Worm (Caenorhabditis elegans) whole organism, L1 larva: ENCODE results near the gene ZK666.14.

Experiments
- C04F5.9 ChIP-seq: sonication (generic microtip); optimal IDR thresholded peaks from 2 replicates; lab custom pipeline; 2016; ENCODE audit warnings: missing genetic modification characterization, missing compliant biosample characterization
- C16A3.4 ChIP-seq: fragments of 150-350 bp; optimal IDR thresholded peaks from 2 replicates; lab custom pipeline; 2014; ENCODE audit warnings: missing biosample characterization, missing genetic modification characterization
- Y116A8C.19 ChIP-seq: sonication (generic microtip); optimal IDR thresholded peaks from 2 replicates; lab custom pipeline; 2016; ENCODE audit warnings: missing compliant biosample characterization, missing genetic modification characterization, borderline replicate concordance
- aly-2 ChIP-seq: fragments of 150-350 bp; optimal IDR thresholded peaks from 2 replicates; lab custom pipeline; 2014; ENCODE audit warnings: missing biosample characterization, missing genetic modification characterization
- ces-1 ChIP-seq: fragments of 150-350 bp; optimal IDR thresholded peaks from 2 replicates; lab custom pipeline; 2014; ENCODE audit warnings: missing biosample characterization, missing genetic modification reagents, missing genetic modification characterization
- dpl-1 ChIP-seq, 3 experiments: fragments of 150-350 bp in 2 of 3; sonication (generic microtip) in 1 of 3; optimal IDR thresholded peaks; 2 replicates each; lab custom pipeline; 2014 to 2017; ENCODE audit warnings: missing biosample characterization in 3 of 3, missing genetic modification characterization in 3 of 3, missing genetic modification reagents in 3 of 3
- efl-1 ChIP-seq, 4 experiments: fragments of 150-350 bp; optimal IDR thresholded peaks in 3 of 4; peaks in 1 of 4; 1 replicate in 1 of 4; 2 replicates in 3 of 4; lab custom pipeline; 2014; ENCODE audit warnings: missing biosample characterization in 2 of 4, missing genetic modification characterization in 2 of 4, missing genetic modification reagents in 2 of 4
- efl-3 ChIP-seq: fragments of 200-800 bp; sonication (Bioruptor generic); optimal IDR thresholded peaks from 2 replicates; lab custom pipeline; 2018; ENCODE audit warnings: mild to moderate bottlenecking, missing genetic modification characterization, missing compliant biosample characterization
- elt-2 ChIP-seq: sonication (generic microtip); optimal IDR thresholded peaks from 2 replicates; lab custom pipeline; 2016; ENCODE audit warnings: missing genetic modification characterization, mild to moderate bottlenecking, inconsistent platforms, missing compliant biosample characterization, missing genetic modification reagents
- elt-3 ChIP-seq, 6 experiments: fragments of 150-350 bp in 1 of 6; sonication (generic microtip); optimal IDR thresholded peaks; 2 replicates each; lab custom pipeline; 2017 to 2018; ENCODE audit warnings: missing biosample characterization in 6 of 6, missing genetic modification characterization in 6 of 6, inconsistent platforms in 1 of 6
- fkh-8 ChIP-seq: sonication (generic microtip); optimal IDR thresholded peaks from 2 replicates; lab custom pipeline; 2016; ENCODE audit warnings: mild to moderate bottlenecking, missing genetic modification characterization, missing compliant biosample characterization
- hlh-17 ChIP-seq: fragments of 200-800 bp; sonication (Bioruptor generic); optimal IDR thresholded peaks from 2 replicates; lab custom pipeline; 2018; ENCODE audit warnings: missing genetic modification characterization, mild to moderate bottlenecking, missing compliant biosample characterization, moderate library complexity, borderline replicate concordance
- irx-1 ChIP-seq: sonication (generic microtip); optimal IDR thresholded peaks from 2 replicates; lab custom pipeline; 2016; ENCODE audit warnings: missing genetic modification characterization, missing compliant biosample characterization
- isw-1 ChIP-seq: fragments of 200-800 bp; sonication (Bioruptor generic); IDR thresholded peaks from 2 replicates; pipeline ENCODE4 v1.3.6; 2022; ENCODE audit warnings: missing genetic modification characterization, missing compliant biosample characterization
- lin-14 ChIP-seq: fragments of 200-800 bp; sonication (Bioruptor generic); optimal IDR thresholded peaks from 2 replicates; lab custom pipeline; 2018; ENCODE audit warnings: mild to moderate bottlenecking, missing genetic modification characterization, moderate library complexity, missing compliant biosample characterization
- lin-39 ChIP-seq: fragments of 150-350 bp; optimal IDR thresholded peaks from 2 replicates; lab custom pipeline; 2014; ENCODE audit warnings: missing biosample characterization, missing genetic modification reagents, missing genetic modification characterization
- mab-9 ChIP-seq: fragments of 200-800 bp; sonication (Bioruptor generic); IDR thresholded peaks from 2 replicates; pipeline ENCODE4 v1.3.6; 2022; ENCODE audit warnings: missing genetic modification reagents, missing genetic modification characterization, missing compliant biosample characterization
- mdl-1 ChIP-seq, 2 experiments: fragments of 150-350 bp; optimal IDR thresholded peaks; 2 replicates each; lab custom pipeline; 2014 to 2017; ENCODE audit warnings: missing biosample characterization in 2 of 2, missing genetic modification characterization in 2 of 2, inconsistent platforms in 1 of 2
- mef-2 ChIP-seq: fragments of 150-350 bp; optimal IDR thresholded peaks from 2 replicates; lab custom pipeline; 2014; ENCODE audit warnings: missing biosample characterization, missing genetic modification characterization
- nhr-19 ChIP-seq: fragments of 200-800 bp; sonication (Bioruptor generic); conservative IDR thresholded peaks from 2 replicates; pipeline ENCODE4 v1.3.6; 2022; ENCODE audit warnings: missing genetic modification characterization, missing compliant biosample characterization
- nhr-47 ChIP-seq: sonication (generic microtip); optimal IDR thresholded peaks from 2 replicates; lab custom pipeline; 2016; ENCODE audit warnings: mild to moderate bottlenecking, missing genetic modification characterization, moderate library complexity, missing compliant biosample characterization
- nhr-71 ChIP-seq: sonication (generic microtip); optimal IDR thresholded peaks from 2 replicates; lab custom pipeline; 2016; ENCODE audit warnings: mild to moderate bottlenecking, missing genetic modification characterization, moderate library complexity, missing compliant biosample characterization
- nhr-76 ChIP-seq: sonication (generic microtip); optimal IDR thresholded peaks from 2 replicates; lab custom pipeline; 2017; ENCODE audit warnings: missing biosample characterization, missing genetic modification characterization
- nhr-77 ChIP-seq: fragments of 150-350 bp; optimal IDR thresholded peaks from 2 replicates; lab custom pipeline; 2014; ENCODE audit warnings: missing biosample characterization, missing genetic modification characterization
- nhr-84 ChIP-seq: sonication (generic microtip); optimal IDR thresholded peaks from 2 replicates; lab custom pipeline; 2017; ENCODE audit warnings: missing biosample characterization, missing genetic modification characterization
- nhr-85 ChIP-seq: sonication (generic microtip); peaks from one replicate; lab custom pipeline; 2016; ENCODE audit warnings: missing genetic modification characterization, inconsistent platforms, missing compliant biosample characterization
- nhr-90 ChIP-seq: sonication (generic microtip); optimal IDR thresholded peaks from 2 replicates; lab custom pipeline; 2016; ENCODE audit warnings: mild to moderate bottlenecking, missing genetic modification characterization, missing compliant biosample characterization; ENCODE audit not compliant: poor library complexity
- pag-3 ChIP-seq: sonication (generic microtip); optimal IDR thresholded peaks from 2 replicates; lab custom pipeline; 2017; ENCODE audit warnings: missing genetic modification characterization, mild to moderate bottlenecking, missing compliant biosample characterization, antibody characterized with exemption, borderline replicate concordance; ENCODE audit not compliant: insufficient read depth
- pax-3 ChIP-seq: fragments of 200-800 bp; sonication (Bioruptor generic); optimal IDR thresholded peaks from 2 replicates; lab custom pipeline; 2018; ENCODE audit warnings: mild to moderate bottlenecking, missing genetic modification characterization, moderate library complexity, missing compliant biosample characterization
- pqm-1 ChIP-seq: sonication (generic microtip); optimal IDR thresholded peaks from 3 replicates; lab custom pipeline; 2017; ENCODE audit warnings: missing biosample characterization, missing genetic modification characterization
- sox-4 ChIP-seq: sonication (generic microtip); optimal IDR thresholded peaks from 2 replicates; lab custom pipeline; 2016; ENCODE audit warnings: missing genetic modification characterization, missing compliant biosample characterization
- sptf-1 ChIP-seq: fragments of 150-350 bp; optimal IDR thresholded peaks from 2 replicates; lab custom pipeline; 2014; ENCODE audit warnings: missing biosample characterization, missing genetic modification characterization
- swsn-7 ChIP-seq: sonication (generic microtip); optimal IDR thresholded peaks from 2 replicates; lab custom pipeline; 2016; ENCODE audit warnings: missing genetic modification characterization, missing compliant biosample characterization
- unc-130 ChIP-seq: fragments of 150-350 bp; optimal IDR thresholded peaks from 2 replicates; lab custom pipeline; 2017; ENCODE audit warnings: missing biosample characterization, missing genetic modification characterization, inconsistent platforms
- unc-30 ChIP-seq: sonication (generic microtip); optimal IDR thresholded peaks from 2 replicates; lab custom pipeline; 2017; ENCODE audit warnings: missing biosample characterization, missing genetic modification characterization
- unc-62 ChIP-seq: fragments of 150-350 bp; optimal IDR thresholded peaks from 2 replicates; lab custom pipeline; 2014; ENCODE audit warnings: missing biosample characterization, missing genetic modification reagents, missing genetic modification characterization
- zag-1 ChIP-seq: fragments of 150-350 bp; optimal IDR thresholded peaks from 2 replicates; lab custom pipeline; 2014; ENCODE audit warnings: missing biosample characterization, missing genetic modification characterization
- zip-4 ChIP-seq: fragments of 200-800 bp; sonication (Bioruptor generic); optimal IDR thresholded peaks from 2 replicates; lab custom pipeline; 2018; ENCODE audit warnings: mild to moderate bottlenecking, missing genetic modification characterization, moderate library complexity, missing compliant biosample characterization

The ZK666.14 gene

ce11 chrII:10476039-10476438 lies 18.5 kb upstream of the ZK666.14 start, which contains the start of gene clec-58:
clec-58 (minus strand) TSS chrII:10476139.
- TF ChIP-seq fkh-8 (tag; lab: Kevin White, UChicago) (no peak), efl-1 (optimal IDR thresholded peaks at IDR 0.05; lab: Kevin White, UChicago) (no peak), efl-1 (GFP tag; optimal IDR thresholded peaks at IDR 0.05 in 1 of 2; lab: Kevin White, UChicago) (peak in 1 of 2 experiments; percentile 47)
- TF ChIP-seq, all 84 proteins: peak for 1

ce11 chrII:10476959-10477358 lies 17.6 kb upstream of the ZK666.14 start, which contains the start of gene ZK666.4:
ZK666.4 (plus strand) TSS chrII:10477259.
- TF ChIP-seq nhr-85 (tag; lab: Kevin White, UChicago) (no peak), zag-1 (tag; lab: Kevin White, UChicago) (no peak), nhr-19 (no peak), C16A3.4 (tag; lab: Kevin White, UChicago) (no peak), efl-1 (optimal IDR thresholded peaks at IDR 0.05; lab: Kevin White, UChicago) (no peak), efl-1 (GFP tag; optimal IDR thresholded peaks at IDR 0.05 in 1 of 2; lab: Kevin White, UChicago) (no peak), unc-30 (tag; lab: Kevin White, UChicago) (no peak), Y116A8C.19 (no peak), elt-2 (tag; lab: Kevin White, UChicago) (no peak)
- TF ChIP-seq, all 84 proteins: peak for 0

- TF ChIP-seq unc-62 (GFP tag; lab: Kevin White, UChicago): no peak
- no peak for TF ChIP-seq pax-3 (tag; lab: Kevin White, UChicago)
- TF ChIP-seq zag-1 (tag; lab: Kevin White, UChicago): no peak
- no peak for TF ChIP-seq sptf-1
- TF ChIP-seq aly-2 (tag; lab: Kevin White, UChicago): no peak
- TF ChIP-seq lin-39 (tag; lab: Kevin White, UChicago): no peak
- no peak for TF ChIP-seq pqm-1
- no peak for TF ChIP-seq C16A3.4 (tag; lab: Kevin White, UChicago)
These were observed 15.2 kb upstream of the ZK666.14 start, which contains the start of gene clec-59 for ce11 chrII:10479348-10479747. clec-59 (minus strand) TSS chrII:10479448.

- TF ChIP-seq pag-3 (no peak), unc-62 (GFP tag; lab: Kevin White, UChicago) (no peak), zag-1 (tag; lab: Kevin White, UChicago) (no peak), lin-14 (GFP tag; lab: Kevin White, UChicago) (no peak), sox-4 (tag; lab: Kevin White, UChicago) (no peak), sptf-1 (no peak), pqm-1 (no peak), isw-1 (GFP tag; lab: Robert Waterston, UW) (no peak), nhr-85 (tag; lab: Kevin White, UChicago) (no peak)
These were observed 14.5 kb upstream of the ZK666.14 start for ce11 chrII:10480043-10480442.

- TF ChIP-seq efl-1 (optimal IDR thresholded peaks at IDR 0.05; lab: Kevin White, UChicago) (no peak), efl-1 (GFP tag; optimal IDR thresholded peaks at IDR 0.05 in 1 of 2; lab: Kevin White, UChicago) (peak in 1 of 2 experiments; percentile 56), nhr-19 (no peak), nhr-85 (tag; lab: Kevin White, UChicago) (peak; percentile 21), mab-9 (GFP tag; lab: Robert Waterston, UW) (no peak), dpl-1 (GFP tag; optimal IDR thresholded peaks at IDR 0.05; lab: Kevin White, UChicago) (no peak), swsn-7 (no peak), C04F5.9 (tag; lab: Kevin White, UChicago) (no peak), mdl-1 (tag; optimal IDR thresholded peaks at IDR 0.05; lab: Kevin White, UChicago) (no peak)
These were observed 12.6 kb upstream of the ZK666.14 start, which contains the start of the genes clec-60 and ZK666.11 for ce11 chrII:10481824-10482556. clec-60 (minus strand) TSS chrII:10481874. ZK666.11 (plus strand) TSS chrII:10482522.

- no peak for TF ChIP-seq nhr-19
- TF ChIP-seq pag-3: no peak
- no peak for TF ChIP-seq unc-130
- TF ChIP-seq irx-1 (tag; lab: Kevin White, UChicago): no peak
- no peak for TF ChIP-seq zip-4 (GFP tag; lab: Kevin White, UChicago)
- no peak for TF ChIP-seq nhr-76 (tag; lab: Kevin White, UChicago)
- TF ChIP-seq nhr-77 (tag; lab: Kevin White, UChicago): no peak
- TF ChIP-seq elt-3 (tag; optimal IDR thresholded peaks at IDR 0.05; lab: Kevin White, UChicago): no peak
- no peak for TF ChIP-seq ces-1
- no peak for TF ChIP-seq nhr-47 (tag; lab: Kevin White, UChicago)
- TF ChIP-seq fkh-8 (tag; lab: Kevin White, UChicago): no peak
- no peak for TF ChIP-seq nhr-90
- TF ChIP-seq nhr-84 (tag; lab: Kevin White, UChicago): no peak
- no peak for TF ChIP-seq efl-3 (GFP tag; lab: Kevin White, UChicago)
- TF ChIP-seq hlh-17 (GFP tag; lab: Kevin White, UChicago): no peak
- no peak for TF ChIP-seq nhr-71 (tag; lab: Kevin White, UChicago)
- TF ChIP-seq zag-1 (tag; lab: Kevin White, UChicago): no peak
- no peak for TF ChIP-seq unc-30 (tag; lab: Kevin White, UChicago)
- TF ChIP-seq C04F5.9 (tag; lab: Kevin White, UChicago): no peak
- no peak for TF ChIP-seq mef-2 (tag; lab: Kevin White, UChicago)
These were observed 11.7 kb upstream of the ZK666.14 start for ce11 chrII:10482899-10483298.
